Worm (Caenorhabditis elegans) whole organism, early embryonic: Measurements from ENCODE around the gene act-1.

Source experiments
- ama-1 ChIP-seq: fragments of 150-350 bp; optimal IDR thresholded peaks from 2 replicates; lab custom pipeline; 2014
- hmbx-1 ChIP-seq: sonication (generic microtip); optimal IDR thresholded peaks from 2 replicates; lab custom pipeline; 2016; ENCODE audit warnings: mild to moderate bottlenecking, missing genetic modification characterization, missing compliant biosample characterization
- hnd-1 ChIP-seq: sonication (generic microtip); optimal IDR thresholded peaks from 2 replicates; lab custom pipeline; 2016; ENCODE audit warnings: missing genetic modification characterization, missing compliant biosample characterization
- pes-1 ChIP-seq: fragments of 200-800 bp; sonication (Bioruptor generic); IDR thresholded peaks from 2 replicates; pipeline ENCODE4 v1.3.6; 2022; ENCODE audit warnings: missing genetic modification reagents, missing genetic modification characterization, missing compliant biosample characterization

DNA sequence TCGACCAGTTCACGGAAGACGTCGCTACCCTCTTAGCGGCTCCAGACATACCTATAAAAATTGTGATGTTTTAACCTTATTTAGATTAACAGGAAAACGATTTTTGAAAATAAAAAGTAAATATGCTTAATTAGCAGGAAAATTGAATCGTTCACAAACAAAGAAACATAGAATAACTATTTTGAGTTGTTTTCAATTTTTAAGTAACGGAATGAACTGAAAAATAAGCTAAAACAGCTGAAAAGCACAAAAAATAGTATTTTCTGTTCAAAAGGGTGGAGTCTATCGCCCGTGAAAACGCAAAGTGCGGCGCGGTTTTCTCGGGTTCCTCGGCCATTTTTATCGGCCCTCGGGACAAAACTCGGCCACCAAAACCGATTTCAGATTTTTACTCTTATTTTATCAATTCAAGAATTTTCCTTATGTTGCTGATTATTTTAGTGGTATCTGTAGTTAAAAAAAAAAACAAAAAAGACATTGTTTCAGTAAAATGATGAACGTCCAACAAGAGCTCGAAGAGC is 43.0 kb downstream of the act-1 start, which contains the start of the genes atp-5 and lmtr-3:
- TF ChIP-seq ama-1 (no peak), pes-1 (GFP tag; lab: Robert Waterston, UW) (no peak), hnd-1 (tag; lab: Kevin White, UChicago) (no peak), hmbx-1 (tag; lab: Kevin White, UChicago) (no peak)
